Fruit fly (Drosophila melanogaster): ENCODE measurements around the gene Cpr78Cc.
A peak's percentile ranks its signal among the peaks of the same experiment; 100 is the strongest.

The Cpr78Cc gene

DNA sequence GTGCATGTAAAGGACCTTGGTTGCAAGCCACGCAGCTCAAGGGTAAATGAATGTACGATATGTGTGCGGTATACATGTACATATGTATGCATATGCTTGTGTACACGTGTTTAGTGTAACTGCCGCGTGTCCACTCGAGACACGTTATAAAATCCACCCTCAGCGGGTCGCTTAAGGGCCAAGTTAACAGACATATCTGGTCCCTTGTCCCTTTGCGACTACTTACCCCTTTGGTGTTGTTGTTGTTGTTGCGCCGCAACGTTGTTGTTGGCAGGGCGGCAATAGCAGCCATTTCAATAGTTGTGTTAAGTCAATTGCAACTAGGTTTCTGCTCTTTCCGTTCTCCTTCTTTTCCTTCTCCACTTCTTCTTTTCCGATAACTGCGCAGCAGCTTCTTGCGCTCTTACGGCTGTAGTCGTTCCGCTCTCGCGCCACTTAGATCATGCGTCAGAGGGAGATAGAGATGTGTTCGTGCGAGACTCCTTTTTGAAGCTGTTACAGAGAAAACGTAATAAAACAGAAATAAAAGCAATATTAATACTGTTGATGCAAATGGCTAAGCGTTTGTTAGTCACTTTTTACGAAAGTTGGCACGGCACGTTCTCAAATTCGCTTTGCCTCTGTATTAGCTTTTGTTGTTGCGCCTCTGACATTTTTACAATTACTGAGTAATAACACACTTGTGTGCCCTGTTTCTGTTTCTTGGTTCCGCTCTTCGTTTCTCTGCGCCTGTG is 46.2 kb downstream of the Cpr78Cc start (continued):
- TF ChIP-seq mam (GFP tag; optimal IDR thresholded peaks at IDR 0.05) (no peak), CG17829 (tag; optimal IDR thresholded peaks at IDR 0.05) (no peak), Hey (tag; optimal IDR thresholded peaks at IDR 0.05) (peak; percentile 79), sqz (GFP tag; optimal IDR thresholded peaks at IDR 0.05) (no peak), Trl (optimal IDR thresholded peaks at IDR 0.05) (peak; percentile 37 to 62), Trl (GFP tag; optimal IDR thresholded peaks at IDR 0.05) (no peak), hkb (optimal IDR thresholded peaks at IDR 0.05) (no peak), hkb (GFP tag; IDR thresholded peaks at IDR 0.05) (no peak), D (optimal IDR thresholded peaks at IDR 0.05) (no peak), D (GFP tag; optimal IDR thresholded peaks at IDR 0.05) (no peak), chif (GFP tag; optimal IDR thresholded peaks at IDR 0.05) (no peak), CG7963 (GFP tag; IDR thresholded peaks at IDR 0.05; ENCODE audit: partially characterized antibody) (no peak), dm (GFP tag; optimal IDR thresholded peaks at IDR 0.05) (peak; percentile 3), bigmax (GFP tag; optimal IDR thresholded peaks at IDR 0.05) (no peak), Stat92E (GFP tag; optimal IDR thresholded peaks at IDR 0.05) (no peak), PHDP (tag; optimal IDR thresholded peaks at IDR 0.05) (no peak), Dll (GFP tag; IDR thresholded peaks at IDR 0.05; ENCODE audit: partially characterized antibody) (0 out of 4 replicates have a peak, but pooled peaks have one; percentile 13), otp (GFP tag; IDR thresholded peaks at IDR 0.05) (no peak), Opbp (GFP tag; IDR thresholded peaks at IDR 0.05; ENCODE audit: partially characterized antibody) (0 out of 3 replicates have a peak, but pooled peaks have one; percentile 30), jing (GFP tag; optimal IDR thresholded peaks at IDR 0.05) (no peak), esg (GFP tag; conservative IDR thresholded peaks at IDR 0.05) (no peak), CG11398 (GFP tag; optimal IDR thresholded peaks at IDR 0.05) (no peak), pnt (GFP tag; optimal IDR thresholded peaks at IDR 0.05) (no peak), Sry-δ (GFP tag; optimal IDR thresholded peaks at IDR 0.05) (no peak), CG7357 (GFP tag; IDR thresholded peaks at IDR 0.05) (no peak), CG12104 (GFP tag; optimal IDR thresholded peaks at IDR 0.05) (no peak), CG42726 (GFP tag; IDR thresholded peaks at IDR 0.05; ENCODE audit: partially characterized antibody) (no peak), nerfin-1 (tag; optimal IDR thresholded peaks at IDR 0.05) (peak; percentile 44), CG8388 (GFP tag; optimal IDR thresholded peaks at IDR 0.05) (no peak), ATbp (GFP tag; optimal IDR thresholded peaks at IDR 0.05) (no peak)

DNA sequence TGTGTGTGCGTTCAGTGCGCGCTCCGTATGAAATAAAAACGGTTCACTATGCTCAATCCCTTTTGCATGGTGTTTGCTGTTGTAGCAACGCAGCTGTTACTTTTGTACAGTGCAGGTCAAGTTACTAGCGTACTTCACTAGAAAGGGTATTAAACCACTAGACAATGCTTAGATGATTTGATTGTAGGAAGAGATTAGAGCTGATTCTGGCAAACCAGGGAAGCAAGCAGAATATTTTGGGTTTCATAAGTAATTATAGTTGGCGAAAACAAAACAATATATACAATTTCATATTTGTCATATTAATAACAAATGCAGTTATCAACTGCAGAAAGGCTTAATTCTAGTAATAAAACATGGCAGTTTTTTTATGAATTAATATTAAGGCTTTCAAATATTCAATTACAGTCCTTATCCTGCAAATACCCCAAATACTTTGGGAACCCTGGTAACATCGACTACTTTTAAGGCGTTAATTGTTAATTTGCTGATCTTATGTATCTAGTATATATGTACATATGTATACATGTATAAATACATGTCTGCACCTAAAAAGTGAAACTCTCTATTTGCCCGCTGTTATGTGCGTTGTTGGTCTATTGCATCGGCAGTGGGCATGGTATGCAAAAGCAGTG is 46.9 kb downstream of the Cpr78Cc start:
- TF ChIP-seq ase (GFP tag; IDR thresholded peaks at IDR 0.05): no peak
- no peak for TF ChIP-seq CG7745 (tag; optimal IDR thresholded peaks at IDR 0.05)
- no peak for TF ChIP-seq psq (GFP tag; optimal IDR thresholded peaks at IDR 0.05)
- no peak for TF ChIP-seq CG18011 (GFP tag; optimal IDR thresholded peaks at IDR 0.05)
- no peak for TF ChIP-seq CG10543 (GFP tag; optimal IDR thresholded peaks at IDR 0.05)
- no peak for TF ChIP-seq run (tag; optimal IDR thresholded peaks at IDR 0.05)
- TF ChIP-seq CG12219 (GFP tag; optimal IDR thresholded peaks at IDR 0.05): peak; percentile 9
- no peak for TF ChIP-seq abd-A (tag; optimal IDR thresholded peaks at IDR 0.05)
- peak; percentile 50 for TF ChIP-seq pum (GFP tag; optimal IDR thresholded peaks at IDR 0.05)
- TF ChIP-seq H2.0 (GFP tag; IDR thresholded peaks at IDR 0.05): peak; percentile 53; the same call in 1 of the 2 replicates
- peak; percentile 34 for TF ChIP-seq CG2712 (tag; optimal IDR thresholded peaks at IDR 0.05)
- TF ChIP-seq ro (GFP tag; IDR thresholded peaks at IDR 0.05): no peak
- no peak for TF ChIP-seq Hand (GFP tag; optimal IDR thresholded peaks at IDR 0.05)
- peak; percentile 39 for TF ChIP-seq mam (GFP tag; optimal IDR thresholded peaks at IDR 0.05)
- TF ChIP-seq ttk (GFP tag; IDR thresholded peaks at IDR 0.05): peak; percentile 45; the same call in 1 of the 2 replicates
- no peak for TF ChIP-seq nom (GFP tag; optimal IDR thresholded peaks at IDR 0.05)
- no peak for TF ChIP-seq CG14014 (GFP tag; IDR thresholded peaks at IDR 0.05)
- no peak for TF ChIP-seq pan (optimal IDR thresholded peaks at IDR 0.05)
- peak in 1 of 2 experiments; percentile 38 for TF ChIP-seq pan (GFP tag; optimal IDR thresholded peaks at IDR 0.05 in 1 of 2, IDR thresholded peaks at IDR 0.05 in 1 of 2)
- no peak for TF ChIP-seq CG31365 (tag; optimal IDR thresholded peaks at IDR 0.05)
- no peak for TF ChIP-seq BEAF-32 (GFP tag; optimal IDR thresholded peaks at IDR 0.05)
